Worm (Caenorhabditis elegans) whole organism, mixed stage, embryonic: ENCODE measurements around the gene gmeb-2.

Experiments
- M03D4.4 ChIP-seq: sonication (generic microtip); optimal IDR thresholded peaks from 2 replicates; lab custom pipeline; 2017; ENCODE audit warnings: mild to moderate bottlenecking, missing genetic modification characterization, missing compliant biosample characterization
- blmp-1 ChIP-seq: fragments of 150-350 bp; optimal IDR thresholded peaks from 2 replicates; lab custom pipeline; 2014; ENCODE audit warnings: missing biosample characterization, missing genetic modification characterization
- ceh-39 ChIP-seq: fragments of 150-350 bp; optimal IDR thresholded peaks from 2 replicates; lab custom pipeline; 2014; ENCODE audit warnings: missing biosample characterization, missing genetic modification characterization
- ceh-43 ChIP-seq: fragments of 200-800 bp; sonication (Bioruptor generic); optimal IDR thresholded peaks from 2 replicates; lab custom pipeline; 2018; ENCODE audit warnings: mild to moderate bottlenecking, missing genetic modification characterization, moderate library complexity, missing compliant biosample characterization
- ces-1 ChIP-seq: fragments of 150-350 bp; optimal IDR thresholded peaks from 2 replicates; lab custom pipeline; 2014; ENCODE audit warnings: missing biosample characterization, missing genetic modification reagents, missing genetic modification characterization
- cnd-1 ChIP-seq: fragments of 200-800 bp; sonication (Bioruptor generic); optimal IDR thresholded peaks from 2 replicates; lab custom pipeline; 2018; ENCODE audit warnings: mild to moderate bottlenecking, missing genetic modification characterization, missing compliant biosample characterization
- drap-1 ChIP-seq: fragments of 200-800 bp; sonication (Bioruptor generic); optimal IDR thresholded peaks from 3 replicates; lab custom pipeline; 2018; ENCODE audit warnings: mild to moderate bottlenecking, missing genetic modification characterization, missing compliant biosample characterization
- elt-1 ChIP-seq: sonication (generic microtip); optimal IDR thresholded peaks from 2 replicates; lab custom pipeline; 2017; ENCODE audit warnings: missing genetic modification characterization, mild to moderate bottlenecking, missing compliant biosample characterization, antibody characterized with exemption, moderate library complexity, borderline replicate concordance; ENCODE audit not compliant: insufficient read depth
- elt-3 ChIP-seq: fragments of 150-350 bp; optimal IDR thresholded peaks from 2 replicates; lab custom pipeline; 2014; ENCODE audit warnings: missing biosample characterization, missing genetic modification characterization
- flh-1 ChIP-seq: fragments of 200-800 bp; sonication (Bioruptor generic); optimal IDR thresholded peaks from 2 replicates; lab custom pipeline; 2018; ENCODE audit warnings: mild to moderate bottlenecking, missing genetic modification characterization, moderate library complexity, missing compliant biosample characterization
- ham-2 ChIP-seq: fragments of 200-800 bp; sonication (Bioruptor generic); optimal IDR thresholded peaks from 2 replicates; lab custom pipeline; 2018; ENCODE audit warnings: mild to moderate bottlenecking, missing genetic modification characterization, missing compliant biosample characterization
- hlh-1 ChIP-seq: fragments of 150-350 bp; optimal IDR thresholded peaks from 2 replicates; lab custom pipeline; 2014; ENCODE audit warnings: missing biosample characterization, missing genetic modification reagents, missing genetic modification characterization
- lin-13 ChIP-seq: fragments of 150-350 bp; optimal IDR thresholded peaks from 2 replicates; lab custom pipeline; 2014; ENCODE audit warnings: missing biosample characterization, missing genetic modification characterization
- lin-32 ChIP-seq: fragments of 200-800 bp; sonication (Bioruptor generic); optimal IDR thresholded peaks from 2 replicates; lab custom pipeline; 2018; ENCODE audit warnings: mild to moderate bottlenecking, missing genetic modification characterization, missing compliant biosample characterization
- lsy-2 ChIP-seq: fragments of 150-350 bp; optimal IDR thresholded peaks from 2 replicates; lab custom pipeline; 2014; ENCODE audit warnings: missing biosample characterization, missing genetic modification characterization
- mab-5 ChIP-seq: fragments of 150-350 bp; optimal IDR thresholded peaks from 2 replicates; lab custom pipeline; 2014; ENCODE audit warnings: missing biosample characterization, missing genetic modification characterization
- mep-1 ChIP-seq: fragments of 150-350 bp; optimal IDR thresholded peaks from 2 replicates; lab custom pipeline; 2017; ENCODE audit warnings: missing biosample characterization, missing genetic modification reagents, missing genetic modification characterization, inconsistent platforms
- mls-2 ChIP-seq: sonication (generic microtip); optimal IDR thresholded peaks from 2 replicates; lab custom pipeline; 2016; ENCODE audit warnings: mild to moderate bottlenecking, missing genetic modification characterization, moderate library complexity, missing compliant biosample characterization
- nhr-12 ChIP-seq: fragments of 150-350 bp; optimal IDR thresholded peaks from 2 replicates; lab custom pipeline; 2014; ENCODE audit warnings: missing biosample characterization, missing genetic modification characterization
- nhr-237 ChIP-seq: fragments of 150-350 bp; optimal IDR thresholded peaks from 2 replicates; lab custom pipeline; 2014; ENCODE audit warnings: missing biosample characterization, missing genetic modification characterization
- nhr-76 ChIP-seq: sonication (generic microtip); optimal IDR thresholded peaks from 2 replicates; lab custom pipeline; 2017; ENCODE audit warnings: missing biosample characterization, missing genetic modification characterization
- pha-4 ChIP-seq: fragments of 150-350 bp; optimal IDR thresholded peaks from 2 replicates; lab custom pipeline; 2018; ENCODE audit warnings: missing biosample characterization, missing genetic modification reagents, missing genetic modification characterization
- sem-2 ChIP-seq: fragments of 200-800 bp; sonication (Bioruptor generic); optimal IDR thresholded peaks from 2 replicates; lab custom pipeline; 2018; ENCODE audit warnings: mild to moderate bottlenecking, missing genetic modification characterization, missing compliant biosample characterization
- snpc-4 ChIP-seq: fragments of 150-350 bp; optimal IDR thresholded peaks from 2 replicates; lab custom pipeline; 2014; ENCODE audit warnings: missing biosample characterization, missing genetic modification characterization
- sptf-1 ChIP-seq: sonication (generic microtip); optimal IDR thresholded peaks from 2 replicates; lab custom pipeline; 2017; ENCODE audit warnings: mild to moderate bottlenecking, missing genetic modification characterization, moderate library complexity, missing compliant biosample characterization
- tbx-8 ChIP-seq: fragments of 200-800 bp; sonication (Bioruptor generic); optimal IDR thresholded peaks from 2 replicates; lab custom pipeline; 2018; ENCODE audit warnings: mild to moderate bottlenecking, missing genetic modification characterization, moderate library complexity, missing compliant biosample characterization
- unc-39 ChIP-seq: fragments of 150-350 bp; optimal IDR thresholded peaks from 2 replicates; lab custom pipeline; 2014; ENCODE audit warnings: missing biosample characterization, missing genetic modification characterization
- unc-62 ChIP-seq: fragments of 150-350 bp; optimal IDR thresholded peaks from 2 replicates; lab custom pipeline; 2014; ENCODE audit warnings: missing biosample characterization, missing genetic modification reagents, missing genetic modification characterization
- zip-8 ChIP-seq: fragments of 150-350 bp; optimal IDR thresholded peaks from 2 replicates; lab custom pipeline; 2014; ENCODE audit warnings: missing biosample characterization, missing genetic modification characterization
- ztf-11 ChIP-seq: fragments of 150-350 bp; optimal IDR thresholded peaks from 2 replicates; lab custom pipeline; 2014; ENCODE audit warnings: missing biosample characterization, missing genetic modification characterization

The gmeb-2 gene

DNA sequence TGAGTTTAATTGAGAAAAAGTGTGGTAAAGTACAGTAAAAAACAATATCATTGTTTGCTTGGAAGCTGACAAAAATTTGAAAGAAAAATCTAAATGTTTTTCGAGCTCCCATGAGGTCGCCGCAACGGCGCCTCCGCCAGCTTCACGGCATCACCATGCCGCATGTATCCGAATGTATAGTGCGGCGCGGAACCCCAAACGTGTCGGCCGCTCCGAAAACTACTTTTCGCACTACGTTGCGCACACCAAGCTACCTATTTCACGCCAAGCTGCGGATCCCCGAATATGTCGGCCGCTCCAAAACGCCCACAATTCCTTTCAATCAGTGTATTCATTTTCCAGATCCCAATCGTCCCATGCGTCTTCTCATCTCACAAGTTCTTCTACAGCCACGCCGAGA is 27.9 kb upstream of the gmeb-2 start:
- TF ChIP-seq ceh-43 (GFP tag; lab: Kevin White, UChicago) (no peak), nhr-12 (tag; lab: Kevin White, UChicago) (no peak), nhr-237 (tag; lab: Kevin White, UChicago) (no peak), nhr-76 (tag; lab: Kevin White, UChicago) (no peak), drap-1 (GFP tag; lab: Kevin White, UChicago) (no peak), snpc-4 (tag; lab: Kevin White, UChicago) (no peak)

- no peak for TF ChIP-seq M03D4.4 (tag; lab: Kevin White, UChicago)
- TF ChIP-seq unc-39 (tag; lab: Kevin White, UChicago), result no peak
- no peak for TF ChIP-seq ham-2 (GFP tag; lab: Kevin White, UChicago)
- TF ChIP-seq lsy-2 (tag; lab: Kevin White, UChicago), result no peak
- TF ChIP-seq ces-1 (GFP tag; lab: Kevin White, UChicago), result no peak
- no peak for TF ChIP-seq flh-1 (GFP tag; lab: Kevin White, UChicago)
- TF ChIP-seq unc-62, result no peak
- TF ChIP-seq nhr-12 (tag; lab: Kevin White, UChicago), result no peak
- TF ChIP-seq nhr-237 (tag; lab: Kevin White, UChicago), result no peak
Observed at ce11 chrX:15856853-15857252, 22.0 kb upstream of the gmeb-2 start, which contains the start of gene F53H4.2. Gene F53H4.2, plus strand, starts transcription at chrX:15857153.

DNA sequence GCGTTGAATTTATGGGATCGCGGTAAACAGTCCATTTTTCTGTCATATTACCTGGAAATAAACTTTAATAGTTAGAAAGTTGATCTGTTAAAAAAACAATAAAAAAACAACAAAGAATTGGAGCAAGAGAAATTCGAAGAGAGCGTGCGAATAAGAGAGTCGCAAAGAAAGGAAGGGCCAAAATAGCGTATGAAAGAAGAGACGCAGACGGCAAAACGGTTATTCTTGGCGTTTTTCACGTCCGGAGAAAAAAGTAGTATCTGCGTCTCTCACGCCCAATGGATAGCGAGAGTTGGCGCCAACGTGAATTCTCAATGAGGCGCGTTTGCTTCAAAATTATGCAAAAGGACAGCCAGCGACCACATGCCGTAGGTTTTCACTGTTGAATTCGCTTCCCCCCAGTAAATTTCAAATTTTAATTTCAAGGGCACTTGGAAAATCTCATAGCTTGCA is 18.3 kb upstream of the gmeb-2 start, which contains the start of gene F53H4.6:
Gene F53H4.6 (minus strand): TSS at position 51 of the 453 bp plus-strand sequence.
- no peak for TF ChIP-seq lin-32 (GFP tag; lab: Kevin White, UChicago)
- no peak for TF ChIP-seq blmp-1 (tag; lab: Kevin White, UChicago)
- no peak for TF ChIP-seq zip-8 (tag; lab: Kevin White, UChicago)
- TF ChIP-seq nhr-237 (tag; lab: Kevin White, UChicago), result no peak
- TF ChIP-seq ces-1 (GFP tag; lab: Kevin White, UChicago), result no peak
- TF ChIP-seq ceh-39 (tag; lab: Kevin White, UChicago), result no peak
- TF ChIP-seq sptf-1 (tag; lab: Kevin White, UChicago), result no peak
- TF ChIP-seq mls-2 (tag; lab: Kevin White, UChicago), result peak; percentile 30
- no peak for TF ChIP-seq drap-1 (GFP tag; lab: Kevin White, UChicago)
- TF ChIP-seq lsy-2 (tag; lab: Kevin White, UChicago), result peak; percentile 9
- no peak for TF ChIP-seq snpc-4 (tag; lab: Kevin White, UChicago)
- TF ChIP-seq sem-2, result no peak
- TF ChIP-seq, all 35 proteins: peak for 2

DNA sequence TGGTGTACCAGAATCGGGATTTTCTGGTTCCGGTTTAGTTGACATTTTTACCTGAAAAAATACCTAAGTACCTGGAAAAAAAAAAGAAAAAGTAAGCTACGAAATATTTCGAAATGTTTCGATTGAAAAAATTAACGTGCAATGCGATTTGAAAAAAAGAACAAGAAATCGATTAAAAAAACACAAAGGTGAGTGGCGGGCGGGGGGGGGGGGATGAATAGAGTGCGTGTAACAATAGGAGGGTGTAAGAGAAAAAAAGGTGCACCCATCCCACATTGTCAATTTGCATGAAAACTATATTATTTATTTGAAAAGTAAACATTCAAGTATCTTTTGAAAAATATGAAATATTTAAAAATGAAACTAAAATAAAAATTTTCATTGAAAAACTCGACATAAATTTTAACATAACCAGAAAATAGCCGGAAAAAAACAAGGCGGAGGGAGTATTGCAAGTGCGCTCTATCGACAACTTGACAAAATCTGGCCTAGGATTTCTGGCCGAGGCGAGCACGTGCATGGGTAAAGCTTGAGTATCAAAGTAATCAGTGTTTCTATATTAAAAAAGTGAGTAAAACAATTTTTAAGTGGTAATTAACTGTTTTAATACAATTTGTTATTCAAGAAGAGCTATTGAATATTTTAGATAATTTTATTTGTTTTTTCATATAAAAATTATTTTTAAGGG is 12.9 kb upstream of the gmeb-2 start, which contains the start of the genes csb-1 and F53H4.4:
Gene csb-1 (minus strand): TSS at position 51 of the 688 bp plus-strand sequence.
Gene F53H4.4 (plus strand): TSS at position 520 of the 688 bp plus-strand sequence.
- peak; percentile 16 for TF ChIP-seq lsy-2 (tag; lab: Kevin White, UChicago)
- no peak for TF ChIP-seq elt-3 (tag; lab: Kevin White, UChicago)
- TF ChIP-seq lin-13 (tag; lab: Kevin White, UChicago), result peak; percentile 37
- TF ChIP-seq sptf-1 (tag; lab: Kevin White, UChicago), result peak; percentile 11
- TF ChIP-seq snpc-4 (tag; lab: Kevin White, UChicago), result no peak
- TF ChIP-seq mep-1, result peak; percentile 84

DNA sequence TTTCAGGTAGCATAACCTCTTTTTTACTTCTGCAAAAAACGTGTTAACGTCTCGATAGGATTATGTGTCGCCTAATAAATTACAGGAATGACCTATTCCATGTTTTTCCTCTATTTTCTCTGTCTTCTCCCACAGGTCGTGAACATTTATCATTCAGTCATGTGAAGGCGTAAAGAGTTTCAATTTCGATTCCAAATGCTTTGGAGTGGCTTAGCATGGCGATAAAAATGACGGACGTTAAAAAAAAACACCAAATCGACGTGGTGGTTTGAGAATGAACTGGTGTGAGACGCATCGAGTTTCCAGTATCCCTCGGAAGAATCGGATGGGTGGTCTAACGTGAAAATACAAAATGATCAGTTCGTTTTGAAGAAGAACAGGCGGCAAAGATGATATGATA is 9.3 kb upstream of the gmeb-2 start:
- TF ChIP-seq ces-1 (GFP tag; lab: Kevin White, UChicago) (no peak), unc-39 (tag; lab: Kevin White, UChicago) (no peak), elt-3 (tag; lab: Kevin White, UChicago) (no peak), unc-62 (no peak), cnd-1 (tag; lab: Kevin White, UChicago) (no peak), elt-1 (tag; lab: Kevin White, UChicago) (no peak), pha-4 (tag; lab: Kevin White, UChicago) (no peak), nhr-237 (tag; lab: Kevin White, UChicago) (no peak), drap-1 (GFP tag; lab: Kevin White, UChicago) (no peak), mls-2 (tag; lab: Kevin White, UChicago) (no peak), mab-5 (no peak), lin-13 (tag; lab: Kevin White, UChicago) (no peak), ztf-11 (tag; lab: Kevin White, UChicago) (no peak), hlh-1 (tag; lab: Kevin White, UChicago) (no peak), tbx-8 (GFP tag; lab: Kevin White, UChicago) (no peak), sem-2 (no peak), M03D4.4 (tag; lab: Kevin White, UChicago) (no peak)
